Worm (Caenorhabditis elegans) whole organism, late embryonic: ENCODE data around the gene wrm-1.

Experiments used
- fkh-10 ChIP-seq: fragments of 150-350 bp; optimal IDR thresholded peaks from 2 replicates; lab custom pipeline; 2014; ENCODE audit warnings: missing biosample characterization, missing genetic modification reagents, missing genetic modification characterization
- fkh-6 ChIP-seq: sonication (generic microtip); optimal IDR thresholded peaks from 2 replicates; lab custom pipeline; 2016; ENCODE audit warnings: missing genetic modification characterization, missing compliant biosample characterization
- hlh-13 ChIP-seq: fragments of 200-800 bp; sonication (Bioruptor generic); optimal IDR thresholded peaks from 2 replicates; lab custom pipeline; 2018; ENCODE audit warnings: mild to moderate bottlenecking, missing genetic modification characterization, missing compliant biosample characterization
- hlh-6 ChIP-seq: sonication (generic microtip); optimal IDR thresholded peaks from 2 replicates; lab custom pipeline; 2016; ENCODE audit warnings: missing genotype, missing genetic modification characterization, missing compliant biosample characterization
- nhr-232 ChIP-seq: sonication (generic microtip); optimal IDR thresholded peaks from 2 replicates; lab custom pipeline; 2016; ENCODE audit warnings: missing genetic modification characterization, missing compliant biosample characterization
- pqm-1 ChIP-seq: sonication (generic microtip); optimal IDR thresholded peaks from 2 replicates; lab custom pipeline; 2016; ENCODE audit warnings: missing genetic modification characterization, missing compliant biosample characterization

DNA sequence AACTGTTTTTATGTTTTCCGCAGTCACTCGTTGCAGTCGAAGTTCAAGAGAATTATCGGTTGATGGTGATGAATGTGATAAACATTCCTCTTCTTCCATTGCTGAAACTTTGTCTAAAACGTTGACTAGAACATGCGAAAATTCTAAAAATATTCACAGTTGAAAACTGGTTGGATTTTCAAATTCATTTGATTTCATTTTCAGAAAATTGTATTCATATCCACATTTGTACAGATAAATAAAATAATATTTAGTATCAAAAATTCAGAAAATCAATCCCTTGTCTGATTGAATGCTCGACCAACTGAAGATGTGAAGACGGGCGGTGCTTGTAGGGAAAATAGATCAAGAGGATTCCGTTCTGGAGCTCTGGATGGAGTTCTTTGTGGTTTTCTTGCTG, 44.9 kb upstream of the wrm-1 start, which contains the start of gene F54E7.9:
- TF ChIP-seq fkh-10 (GFP tag; lab: Kevin White, UChicago) (no peak), nhr-232 (tag; lab: Kevin White, UChicago) (no peak), hlh-13 (GFP tag; lab: Kevin White, UChicago) (no peak), pqm-1 (tag; lab: Kevin White, UChicago) (no peak), fkh-6 (no peak), hlh-6 (tag; lab: Kevin White, UChicago) (no peak)
